Fruit fly (Drosophila melanogaster) whole organism, wandering third instar larva: Measurements from ENCODE around the gene CG42264.

ENCODE experiments used
- CG9705 ChIP-seq: fragments of 200-800 bp; sonication (Bioruptor generic); optimal IDR thresholded peaks from 2 replicates; lab custom pipeline; 2018; ENCODE audit warnings: missing biosample characterization, mild to moderate bottlenecking, missing genetic modification characterization
- Hr78 ChIP-seq: fragments of >200 bp; optimal IDR thresholded peaks from 2 replicates; lab custom pipeline; 2017; ENCODE audit warnings: missing biosample characterization, missing genetic modification characterization
- dsf ChIP-seq: sonication (Bioruptor generic); optimal IDR thresholded peaks from 2 replicates; lab custom pipeline; 2016; ENCODE audit warnings: missing biosample characterization, missing genetic modification characterization, borderline replicate concordance
- ey ChIP-seq: fragments of 200-800 bp; sonication (Bioruptor generic); optimal IDR thresholded peaks from 2 replicates; lab custom pipeline; 2016; ENCODE audit warnings: missing biosample characterization, missing genetic modification characterization
- fru ChIP-seq: fragments of 200-800 bp; sonication (Bioruptor generic); optimal IDR thresholded peaks from 3 replicates; lab custom pipeline; 2016; ENCODE audit warnings: missing biosample characterization, mild to moderate bottlenecking, missing genetic modification characterization
- psq ChIP-seq: fragments of 200-800 bp; sonication (Bioruptor generic); optimal IDR thresholded peaks from 3 replicates; lab custom pipeline; 2017; ENCODE audit warnings: missing biosample characterization, mild to moderate bottlenecking, missing genetic modification characterization, moderate library complexity
- rgr ChIP-seq: fragments of 200-800 bp; sonication (Bioruptor generic); optimal IDR thresholded peaks from 3 replicates; lab custom pipeline; 2016; ENCODE audit warnings: missing biosample characterization, mild to moderate bottlenecking, missing genetic modification characterization
- usp ChIP-seq: fragments of >200 bp; optimal IDR thresholded peaks from 2 replicates; lab custom pipeline; 2017; ENCODE audit warnings: missing biosample characterization, missing genetic modification characterization
- woc ChIP-seq: sonication (Bioruptor generic); optimal IDR thresholded peaks from 2 replicates; lab custom pipeline; 2016; ENCODE audit warnings: missing biosample characterization, mild to moderate bottlenecking, missing genetic modification characterization

- TF ChIP-seq Hr78, result no peak
- no peak for TF ChIP-seq usp (GFP tag; lab: Kevin White, UChicago)
- no peak for TF ChIP-seq woc (GFP tag; lab: Kevin White, UChicago)
- TF ChIP-seq fru (GFP tag; lab: Kevin White, UChicago), result no peak
- no peak for TF ChIP-seq dsf (GFP tag; lab: Kevin White, UChicago)
- no peak for TF ChIP-seq ey (GFP tag; lab: Kevin White, UChicago)
- TF ChIP-seq rgr, result no peak
- peak; percentile 12 for TF ChIP-seq psq (GFP tag; lab: Kevin White, UChicago)
- TF ChIP-seq CG9705 (GFP tag; lab: Kevin White, UChicago), result no peak
These were observed 7.7 kb downstream of the CG42264 start for dm6 chrX:5768602-5769251.
